Fruit fly (Drosophila melanogaster): ENCODE measurements around the gene Hrb87F.

Hrb87F gene

DNA sequence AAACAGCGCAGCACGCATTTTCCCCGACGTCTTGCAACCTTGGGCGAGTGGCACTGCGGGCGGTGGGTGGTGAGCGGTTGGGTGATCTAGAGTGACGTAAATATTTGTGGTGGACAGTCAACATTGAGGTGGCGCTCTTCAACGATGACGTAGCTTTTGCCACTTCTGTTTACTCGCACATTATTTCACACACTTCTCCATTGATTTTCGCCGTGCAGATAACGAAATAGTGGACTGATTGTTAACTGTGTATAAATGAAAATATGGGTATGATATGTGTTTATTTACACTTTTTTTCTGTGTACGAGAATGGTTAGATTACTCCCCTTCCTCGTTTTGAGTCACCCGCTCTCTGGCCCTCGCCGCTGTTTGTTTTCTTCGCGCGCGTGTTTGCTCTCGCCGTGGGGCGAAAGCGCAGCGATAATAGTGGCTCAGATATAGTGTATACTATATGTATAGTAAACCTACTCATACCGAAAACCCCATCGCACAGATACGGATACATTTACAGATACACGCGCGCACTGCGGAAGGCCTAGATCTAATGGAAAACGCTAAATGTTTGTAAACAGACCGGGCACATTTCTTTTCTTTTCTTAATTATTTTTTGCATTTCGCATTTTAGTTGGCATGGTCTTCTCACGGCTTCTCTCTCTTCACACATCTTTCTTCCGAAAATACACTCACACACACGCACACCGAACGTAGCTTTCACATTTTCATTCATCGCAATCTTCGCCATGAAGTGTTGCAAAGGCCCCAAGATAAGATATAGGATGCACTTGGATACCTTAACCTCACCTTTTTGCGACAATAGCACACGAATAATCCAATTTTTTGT lies 26.3 kb upstream of the Hrb87F start, which contains the start of gene omd (continued):
- TF ChIP-seq h (optimal IDR thresholded peaks at IDR 0.05) (no peak), E2f2 (GFP tag; IDR thresholded peaks at IDR 0.05) (0 out of 2 replicates have a peak, but pooled peaks have one; percentile 18), CG3407 (GFP tag; optimal IDR thresholded peaks at IDR 0.05) (peak; percentile 81), Sox102F (GFP tag; optimal IDR thresholded peaks at IDR 0.05) (peak; percentile 19), tup (GFP tag; optimal IDR thresholded peaks at IDR 0.05) (peak; percentile 6), CG1529 (GFP tag; optimal IDR thresholded peaks at IDR 0.05) (peak; percentile 60), CG8089 (GFP tag; optimal IDR thresholded peaks at IDR 0.05) (peak; percentile 37), Gsc (GFP tag; IDR thresholded peaks at IDR 0.05) (no peak), al (GFP tag; IDR thresholded peaks at IDR 0.05) (peak; percentile 26; the same call in 1 of the 2 replicates), klu (GFP tag; IDR thresholded peaks at IDR 0.05) (no peak), sisA (GFP tag; IDR thresholded peaks at IDR 0.05) (no peak), D19B (GFP tag; optimal IDR thresholded peaks at IDR 0.05) (no peak), Myb (GFP tag; optimal IDR thresholded peaks at IDR 0.05) (peak; percentile 28), tgo (GFP tag; IDR thresholded peaks at IDR 0.05) (peak; percentile 43; the same call in 2 of the 3 replicates), Doc2 (GFP tag; IDR thresholded peaks at IDR 0.05) (no peak), CG12236 (GFP tag; optimal IDR thresholded peaks at IDR 0.05) (peak; percentile 61), rib (GFP tag; IDR thresholded peaks at IDR 0.05) (peak; percentile 55), D (optimal IDR thresholded peaks at IDR 0.05) (no peak), D (GFP tag; optimal IDR thresholded peaks at IDR 0.05) (peak; percentile 66), CG14710 (tag; optimal IDR thresholded peaks at IDR 0.05) (peak; percentile 50), phol (tag; optimal IDR thresholded peaks at IDR 0.05) (no peak), Awh (GFP tag; IDR thresholded peaks at IDR 0.05) (peak; percentile 61; the same call in 1 of the 2 replicates), Abd-B (GFP tag; optimal IDR thresholded peaks at IDR 0.05) (no peak), Deaf1 (tag; optimal IDR thresholded peaks at IDR 0.05) (no peak), Mrtf (GFP tag; IDR thresholded peaks at IDR 0.05) (0 out of 3 replicates have a peak, but pooled peaks have one; percentile 7), Dfd (GFP tag; optimal IDR thresholded peaks at IDR 0.05) (no peak), en (GFP tag; optimal IDR thresholded peaks at IDR 0.05) (peak; percentile 52), her (GFP tag; optimal IDR thresholded peaks at IDR 0.05) (peak; percentile 70), B-H1 (GFP tag; IDR thresholded peaks at IDR 0.05) (no peak; the same call in 2 of the 3 replicates), CG33213 (GFP tag; optimal IDR thresholded peaks at IDR 0.05) (peak; percentile 55), CG14441 (GFP tag; IDR thresholded peaks at IDR 0.05) (peak; percentile 59; the same call in 1 of the 2 replicates), CG11695 (GFP tag; IDR thresholded peaks at IDR 0.05) (peak; percentile 37; the same call in 1 of the 3 replicates), MBD-R2 (GFP tag; IDR thresholded peaks at IDR 0.05) (peak; percentile 37; the same call in 1 of the 2 replicates), CG7745 (tag; optimal IDR thresholded peaks at IDR 0.05) (no peak), Sry-β (GFP tag; optimal IDR thresholded peaks at IDR 0.05) (peak; percentile 32), CG13894 (tag; optimal IDR thresholded peaks at IDR 0.05) (no peak), CG11504 (tag; optimal IDR thresholded peaks at IDR 0.05) (no peak), CG11456 (GFP tag; IDR thresholded peaks at IDR 0.05) (0 out of 3 replicates have a peak, but pooled peaks have one; percentile 53), CG10979 (tag; optimal IDR thresholded peaks at IDR 0.05) (peak; percentile 31), kni (GFP tag; optimal IDR thresholded peaks at IDR 0.05) (no peak), Mes4 (GFP tag; optimal IDR thresholded peaks at IDR 0.05) (peak; percentile 45), CG18262 (tag; optimal IDR thresholded peaks at IDR 0.05) (no peak), Sry-δ (GFP tag; optimal IDR thresholded peaks at IDR 0.05) (peak; percentile 16), Atf6 (GFP tag; IDR thresholded peaks at IDR 0.05) (peak; percentile 80), CG17186 (GFP tag; optimal IDR thresholded peaks at IDR 0.05) (peak; percentile 69), wor (GFP tag; IDR thresholded peaks at IDR 0.05) (no peak), BtbVII (GFP tag; optimal IDR thresholded peaks at IDR 0.05) (peak; percentile 95), CG10147 (GFP tag; optimal IDR thresholded peaks at IDR 0.05) (peak; percentile 44), Stat92E (GFP tag; optimal IDR thresholded peaks at IDR 0.05) (no peak), CG11085 (GFP tag; IDR thresholded peaks at IDR 0.05) (no peak)
